Fruit fly (Drosophila melanogaster) whole organism, prepupa: ENCODE results near the gene CG32413.

Source experiments
- Blimp-1 ChIP-seq: fragments of 200-800 bp; sonication (Bioruptor generic); optimal IDR thresholded peaks from 3 replicates; lab custom pipeline; 2017; ENCODE audit warnings: missing biosample characterization, missing genetic modification characterization, mild to moderate bottlenecking, moderate library complexity, missing genetic modification reagents
- CG10631 ChIP-seq: fragments of 200-800 bp; sonication (Bioruptor generic); optimal IDR thresholded peaks from 2 replicates; lab custom pipeline; 2016; ENCODE audit warnings: missing biosample characterization, missing genetic modification characterization
- CG11294 ChIP-seq: fragments of 200-800 bp; sonication (Bioruptor generic); IDR thresholded peaks from 2 replicates; pipeline ENCODE4 v1.3.6; 2022; ENCODE audit warnings: missing biosample characterization, missing genetic modification characterization
- CG11762 ChIP-seq: fragments of 200-800 bp; sonication (Bioruptor generic); optimal IDR thresholded peaks from 3 replicates; lab custom pipeline; 2016; ENCODE audit warnings: missing biosample characterization, missing genetic modification characterization; ENCODE audit not compliant: insufficient read depth
- CG11902 ChIP-seq: fragments of 200-800 bp; sonication (Bioruptor generic); optimal IDR thresholded peaks from 3 replicates; lab custom pipeline; 2016; ENCODE audit warnings: missing biosample characterization, missing genetic modification characterization
- CG15336 ChIP-seq: fragments of 200-800 bp; sonication (Bioruptor generic); IDR thresholded peaks from 2 replicates; pipeline ENCODE4 v1.3.6; 2022; ENCODE audit warnings: missing biosample characterization, missing genetic modification characterization
- CG1621 ChIP-seq: fragments of 200-800 bp; sonication (Bioruptor generic); optimal IDR thresholded peaks from 3 replicates; lab custom pipeline; 2018; ENCODE audit warnings: missing biosample characterization, mild to moderate bottlenecking, missing genetic modification characterization
- CG3032 ChIP-seq: fragments of 200-800 bp; optimal IDR thresholded peaks from 2 replicates; lab custom pipeline; 2019; ENCODE audit warnings: missing biosample characterization, mild to moderate bottlenecking, missing genetic modification characterization, moderate library complexity
- CG31627 ChIP-seq: fragments of 200-800 bp; sonication (Bioruptor generic); optimal IDR thresholded peaks from 3 replicates; lab custom pipeline; 2016; ENCODE audit warnings: missing biosample characterization, missing genetic modification characterization
- CG32006 ChIP-seq: fragments of 200-800 bp; sonication (Bioruptor generic); optimal IDR thresholded peaks from 3 replicates; lab custom pipeline; 2017; ENCODE audit warnings: missing biosample characterization, mild to moderate bottlenecking, missing genetic modification characterization
- CG34406 ChIP-seq: fragments of 200-800 bp; sonication (Bioruptor generic); optimal IDR thresholded peaks from 3 replicates; lab custom pipeline; 2016; ENCODE audit warnings: missing biosample characterization, missing genetic modification characterization
- CG4318 ChIP-seq: fragments of 200-800 bp; sonication (Bioruptor generic); optimal IDR thresholded peaks from 3 replicates; lab custom pipeline; 2017; ENCODE audit warnings: missing biosample characterization, mild to moderate bottlenecking, missing genetic modification characterization
- CG6163 ChIP-seq: fragments of 200-800 bp; sonication (Bioruptor generic); IDR thresholded peaks from 3 replicates; pipeline ENCODE4 v1.3.6; 2022; ENCODE audit warnings: missing biosample characterization, missing genetic modification characterization
- CG6276 ChIP-seq: fragments of 200-800 bp; sonication (Bioruptor generic); optimal IDR thresholded peaks from 2 replicates; lab custom pipeline; 2017; ENCODE audit warnings: missing biosample characterization, mild to moderate bottlenecking, missing genetic modification characterization
- CG6808 ChIP-seq: fragments of 200-800 bp; sonication (Bioruptor generic); optimal IDR thresholded peaks from 3 replicates; lab custom pipeline; 2017; ENCODE audit warnings: missing biosample characterization, missing genetic modification characterization, mild to moderate bottlenecking, moderate library complexity, missing genetic modification reagents
- CG7368 ChIP-seq: fragments of 200-800 bp; sonication (Bioruptor generic); optimal IDR thresholded peaks from 3 replicates; lab custom pipeline; 2016; ENCODE audit warnings: missing biosample characterization, missing genetic modification characterization
- CG8319 ChIP-seq: fragments of 200-800 bp; sonication (Bioruptor generic); optimal IDR thresholded peaks from 3 replicates; lab custom pipeline; 2016; ENCODE audit warnings: missing biosample characterization, missing genetic modification characterization
- CG8632 ChIP-seq: fragments of 200-800 bp; sonication (Bioruptor generic); optimal IDR thresholded peaks from 3 replicates; lab custom pipeline; 2016; ENCODE audit warnings: missing biosample characterization, missing genetic modification characterization
- Eip75B ChIP-seq: fragments of 200-800 bp; sonication (Bioruptor generic); optimal IDR thresholded peaks from 3 replicates; lab custom pipeline; 2016; ENCODE audit warnings: missing biosample characterization, missing genetic modification characterization
- Eip78C ChIP-seq: fragments of 200-800 bp; sonication (Bioruptor generic); peaks from one replicate; lab custom pipeline; 2016; ENCODE audit warnings: missing biosample characterization, missing genetic modification characterization
- Ets21C ChIP-seq: fragments of 200-800 bp; sonication (Bioruptor generic); optimal IDR thresholded peaks from 3 replicates; lab custom pipeline; 2016; ENCODE audit warnings: missing biosample characterization, missing genetic modification characterization
- Ets96B ChIP-seq: fragments of 200-800 bp; optimal IDR thresholded peaks from 2 replicates; lab custom pipeline; 2019; ENCODE audit warnings: missing biosample characterization, mild to moderate bottlenecking, missing genetic modification characterization, moderate library complexity
- Gug ChIP-seq: fragments of 200-800 bp; sonication (Bioruptor generic); IDR thresholded peaks from 2 replicates; pipeline ENCODE4 v1.3.6; 2022; ENCODE audit warnings: missing biosample characterization, missing genetic modification characterization
- Hr38 ChIP-seq: sonication (Bioruptor generic); optimal IDR thresholded peaks from 2 replicates; lab custom pipeline; 2016; ENCODE audit warnings: missing biosample characterization, missing genetic modification characterization
- Hr39 ChIP-seq: fragments of 200-800 bp; sonication (Bioruptor generic); optimal IDR thresholded peaks from 2 replicates; lab custom pipeline; 2016; ENCODE audit warnings: missing biosample characterization, missing genetic modification characterization
- Hr4 ChIP-seq: fragments of 200-800 bp; sonication (Bioruptor generic); optimal IDR thresholded peaks from 3 replicates; lab custom pipeline; 2016; ENCODE audit warnings: missing biosample characterization, missing genetic modification characterization
- Lpt ChIP-seq: fragments of 200-800 bp; sonication (Bioruptor generic); optimal IDR thresholded peaks from 3 replicates; lab custom pipeline; 2016; ENCODE audit warnings: missing biosample characterization, missing genetic modification characterization
- OdsH ChIP-seq: fragments of 200-800 bp; sonication (Bioruptor generic); optimal IDR thresholded peaks from 3 replicates; lab custom pipeline; 2016; ENCODE audit warnings: missing biosample characterization, missing genetic modification characterization
- Sox102F ChIP-seq: fragments of 200-800 bp; sonication (Bioruptor generic); optimal IDR thresholded peaks from 2 replicates; lab custom pipeline; 2016; ENCODE audit warnings: missing biosample characterization, mild to moderate bottlenecking, missing genetic modification characterization
- Sox14 ChIP-seq: fragments of 200-800 bp; sonication (Bioruptor generic); optimal IDR thresholded peaks from 3 replicates; lab custom pipeline; 2016; ENCODE audit warnings: missing biosample characterization, missing genetic modification characterization
- Sox15 ChIP-seq: fragments of 200-800 bp; sonication (Bioruptor generic); optimal IDR thresholded peaks from 3 replicates; lab custom pipeline; 2016; ENCODE audit warnings: missing biosample characterization, missing genetic modification characterization
- acj6 ChIP-seq: fragments of 200-800 bp; sonication (Bioruptor generic); optimal IDR thresholded peaks from 3 replicates; lab custom pipeline; 2016; ENCODE audit warnings: missing biosample characterization, missing genetic modification characterization
- dac ChIP-seq: fragments of 200-800 bp; sonication (Bioruptor generic); optimal IDR thresholded peaks from 2 replicates; lab custom pipeline; 2017; ENCODE audit warnings: missing biosample characterization, mild to moderate bottlenecking, missing genetic modification characterization
- dsx ChIP-seq: fragments of 200-800 bp; optimal IDR thresholded peaks from 3 replicates; lab custom pipeline; 2019; ENCODE audit warnings: missing biosample characterization, mild to moderate bottlenecking, missing genetic modification characterization, moderate library complexity; ENCODE audit not compliant: poor library complexity, severe bottlenecking
- eg ChIP-seq: fragments of 200-800 bp; sonication (Bioruptor generic); IDR thresholded peaks from 3 replicates; pipeline ENCODE4 v1.3.6; 2022; ENCODE audit warnings: missing biosample characterization, missing genetic modification characterization
- esn ChIP-seq: fragments of 200-800 bp; sonication (Bioruptor generic); optimal IDR thresholded peaks from 2 replicates; lab custom pipeline; 2016; ENCODE audit warnings: missing biosample characterization, mild to moderate bottlenecking, missing genetic modification characterization, moderate library complexity
- fd85E ChIP-seq: fragments of 200-800 bp; sonication (Bioruptor generic); optimal IDR thresholded peaks from 3 replicates; lab custom pipeline; 2016; ENCODE audit warnings: missing biosample characterization, missing genetic modification characterization
- fkh ChIP-seq: fragments of 200-800 bp; sonication (Bioruptor generic); optimal IDR thresholded peaks from 3 replicates; lab custom pipeline; 2017; ENCODE audit warnings: missing biosample characterization, mild to moderate bottlenecking, missing genetic modification characterization, moderate library complexity
- net ChIP-seq: fragments of 200-800 bp; sonication (Bioruptor generic); optimal IDR thresholded peaks from 3 replicates; lab custom pipeline; 2016; ENCODE audit warnings: missing biosample characterization, missing genetic modification characterization
- pdm3 ChIP-seq: fragments of 200-800 bp; sonication (Bioruptor generic); optimal IDR thresholded peaks from 3 replicates; lab custom pipeline; 2016; ENCODE audit warnings: missing biosample characterization, missing genetic modification characterization
- salr ChIP-seq, 2 experiments: fragments of 200-800 bp; sonication (Bioruptor generic); optimal IDR thresholded peaks; 3 replicates each; lab custom pipeline; 2016 to 2018; ENCODE audit warnings: missing biosample characterization in 2 of 2, missing genetic modification characterization in 2 of 2, mild to moderate bottlenecking in 1 of 2
- spab ChIP-seq: fragments of 200-800 bp; sonication (Bioruptor generic); optimal IDR thresholded peaks from 2 replicates; lab custom pipeline; 2017; ENCODE audit warnings: missing biosample characterization, mild to moderate bottlenecking, missing genetic modification characterization, missing genetic modification reagents
- ss ChIP-seq, 2 experiments: fragments of 200-800 bp; sonication (Bioruptor generic); optimal IDR thresholded peaks; 2 replicates in 1 of 2; 3 replicates in 1 of 2; lab custom pipeline; 2017 to 2018; ENCODE audit warnings: mild to moderate bottlenecking in 2 of 2, missing biosample characterization in 2 of 2, missing genetic modification characterization in 2 of 2, moderate library complexity in 1 of 2
- svp ChIP-seq: fragments of 200-800 bp; sonication (Bioruptor generic); peaks from one replicate; lab custom pipeline; 2016; ENCODE audit warnings: missing biosample characterization, missing genetic modification characterization
- topi ChIP-seq: fragments of 200-800 bp; sonication (Bioruptor generic); optimal IDR thresholded peaks from 3 replicates; lab custom pipeline; 2016; ENCODE audit warnings: missing biosample characterization, missing genetic modification characterization
- vri ChIP-seq: fragments of 200-800 bp; sonication (Bioruptor generic); optimal IDR thresholded peaks from 3 replicates; lab custom pipeline; 2016; ENCODE audit warnings: missing biosample characterization, mild to moderate bottlenecking, missing genetic modification characterization

The CG32413 gene

dm6 chr3L:5862994-5863393 lies 40.9 kb downstream of the CG32413 start (continued):
- TF ChIP-seq CG15336 (GFP tag; lab: Robert Waterston, UW), result no peak
- peak; percentile 71 for TF ChIP-seq CG11902 (GFP tag; lab: Kevin White, UChicago)
- TF ChIP-seq eg (GFP tag; lab: Robert Waterston, UW), result no peak
- peak; percentile 61 for TF ChIP-seq Ets96B (tag; lab: Kevin White, UChicago)
- TF ChIP-seq esn (GFP tag; lab: Kevin White, UChicago), result peak; percentile 69
- TF ChIP-seq OdsH (GFP tag; lab: Kevin White, UChicago), result peak; percentile 57
- TF ChIP-seq Blimp-1 (GFP tag; lab: Kevin White, UChicago), result peak; percentile 32
- peak; percentile 65 for TF ChIP-seq Eip75B
- TF ChIP-seq Hr38, result no peak
- TF ChIP-seq Hr39, result peak; percentile 65
- peak; percentile 40 for TF ChIP-seq CG1621 (tag; lab: Kevin White, UChicago)
- TF ChIP-seq CG11294, result no peak
- TF ChIP-seq vri (GFP tag; lab: Kevin White, UChicago), result peak; percentile 62

dm6 chr3L:5859029-5859428 lies 44.8 kb downstream of the CG32413 start:
- TF ChIP-seq Blimp-1 (GFP tag; lab: Kevin White, UChicago) (no peak), Sox102F (no peak), topi (GFP tag; lab: Kevin White, UChicago) (no peak), pdm3 (GFP tag; lab: Kevin White, UChicago) (no peak), CG7368 (GFP tag; lab: Kevin White, UChicago) (no peak), CG10631 (GFP tag; lab: Kevin White, UChicago) (no peak), salr (GFP tag; optimal IDR thresholded peaks at IDR 0.05; lab: Kevin White, UChicago) (no peak), CG6276 (GFP tag; lab: Kevin White, UChicago) (no peak), dac (GFP tag; lab: Kevin White, UChicago) (no peak), CG8632 (GFP tag; lab: Kevin White, UChicago) (no peak), Gug (GFP tag; lab: Robert Waterston, UW) (no peak), Sox14 (no peak), CG6163 (GFP tag; lab: Robert Waterston, UW) (no peak), acj6 (no peak), dsx (GFP tag; lab: Kevin White, UChicago) (no peak), CG3032 (tag; lab: Kevin White, UChicago) (no peak), Eip78C (GFP tag; lab: Kevin White, UChicago) (no peak), CG1621 (tag; lab: Kevin White, UChicago) (no peak), ss (GFP tag; optimal IDR thresholded peaks at IDR 0.05; lab: Kevin White, UChicago) (no peak), vri (GFP tag; lab: Kevin White, UChicago) (no peak)

- no peak for TF ChIP-seq acj6
- no peak for TF ChIP-seq dac (GFP tag; lab: Kevin White, UChicago)
- TF ChIP-seq Ets21C (GFP tag; lab: Kevin White, UChicago), result no peak
- TF ChIP-seq OdsH (GFP tag; lab: Kevin White, UChicago), result peak; percentile 14
- peak; percentile 77 for TF ChIP-seq Eip78C (GFP tag; lab: Kevin White, UChicago)
- TF ChIP-seq spab (GFP tag; lab: Kevin White, UChicago), result peak; percentile 46
- TF ChIP-seq esn (GFP tag; lab: Kevin White, UChicago), result peak; percentile 34
- no peak for TF ChIP-seq Lpt
- TF ChIP-seq CG4318, result no peak
- TF ChIP-seq fkh (GFP tag; lab: Kevin White, UChicago), result no peak
- peak; percentile 72 for TF ChIP-seq svp (GFP tag; lab: Kevin White, UChicago)
- peak; percentile 29 for TF ChIP-seq Sox14
- TF ChIP-seq CG31627 (GFP tag; lab: Kevin White, UChicago), result no peak
- TF ChIP-seq CG11762 (GFP tag; lab: Kevin White, UChicago), result no peak
- TF ChIP-seq Eip75B, result peak; percentile 30
- TF ChIP-seq Hr4 (GFP tag; lab: Kevin White, UChicago), result no peak
- TF ChIP-seq Ets96B (tag; lab: Kevin White, UChicago), result peak; percentile 56
- TF ChIP-seq vri (GFP tag; lab: Kevin White, UChicago), result peak; percentile 13
- no peak for TF ChIP-seq Sox15 (GFP tag; lab: Kevin White, UChicago)
- no peak for TF ChIP-seq salr (GFP tag; optimal IDR thresholded peaks at IDR 0.05; lab: Kevin White, UChicago)
- TF ChIP-seq CG1621 (tag; lab: Kevin White, UChicago), result no peak
- no peak for TF ChIP-seq CG34406
- peak; percentile 26 for TF ChIP-seq Hr39
- TF ChIP-seq Hr38, result no peak
- no peak for TF ChIP-seq CG15336 (GFP tag; lab: Robert Waterston, UW)
- TF ChIP-seq CG3032 (tag; lab: Kevin White, UChicago), result peak; percentile 45
- no peak for TF ChIP-seq CG8319 (GFP tag; lab: Kevin White, UChicago)
- no peak for TF ChIP-seq fd85E (GFP tag; lab: Kevin White, UChicago)
- peak; percentile 3 for TF ChIP-seq CG32006
- no peak for TF ChIP-seq Sox102F
- TF ChIP-seq net (GFP tag; lab: Kevin White, UChicago), result no peak
- TF ChIP-seq CG6808 (GFP tag; lab: Kevin White, UChicago), result peak; percentile 57
Observed at dm6 chr3L:5856919-5857318, 46.9 kb downstream of the CG32413 start.
